Fruit fly (Drosophila melanogaster) whole organism, wandering third instar larva: ENCODE measurements around the gene smog.

Experiments
- Abd-B ChIP-seq: fragments of >200 bp; optimal IDR thresholded peaks from 2 replicates; lab custom pipeline; 2017; ENCODE audit warnings: missing biosample characterization, missing genetic modification characterization
- CG32264 ChIP-seq: fragments of 200-800 bp; sonication (Bioruptor generic); optimal IDR thresholded peaks from 2 replicates; lab custom pipeline; 2016; ENCODE audit warnings: missing biosample characterization, missing genetic modification characterization
- CG9705 ChIP-seq: fragments of 200-800 bp; sonication (Bioruptor generic); optimal IDR thresholded peaks from 2 replicates; lab custom pipeline; 2018; ENCODE audit warnings: missing biosample characterization, mild to moderate bottlenecking, missing genetic modification characterization
- Dfd ChIP-seq: fragments of >200 bp; optimal IDR thresholded peaks from 2 replicates; lab custom pipeline; 2017; ENCODE audit warnings: missing biosample characterization, missing genetic modification characterization
- Dif ChIP-seq: fragments of 200-275, 200-300 bp; sonication (Bioruptor generic); optimal IDR thresholded peaks from 2 replicates; lab custom pipeline; 2018; ENCODE audit warnings: missing biosample characterization, missing genetic modification characterization; ENCODE audit not compliant: partially characterized antibody
- GATAd ChIP-seq: sonication (Bioruptor generic); optimal IDR thresholded peaks from 2 replicates; lab custom pipeline; 2016; ENCODE audit warnings: missing biosample characterization, missing genetic modification characterization
- HLH106 ChIP-seq: fragments of 200-800 bp; optimal IDR thresholded peaks from 3 replicates; lab custom pipeline; 2019; ENCODE audit warnings: missing biosample characterization, mild to moderate bottlenecking, missing genetic modification characterization, moderate library complexity
- Hnf4 ChIP-seq: fragments of 200-800 bp; sonication (Bioruptor generic); optimal IDR thresholded peaks from 2 replicates; lab custom pipeline; 2016; ENCODE audit warnings: missing biosample characterization, mild to moderate bottlenecking, missing genetic modification characterization
- Hr83 ChIP-seq: fragments of 200-300 bp; sonication (Bioruptor generic); optimal IDR thresholded peaks from 2 replicates; lab custom pipeline; 2016; ENCODE audit warnings: missing biosample characterization, mild to moderate bottlenecking, missing genetic modification characterization, moderate library complexity; ENCODE audit not compliant: poor library complexity, severe bottlenecking
- Jra ChIP-seq: sonication (Bioruptor generic); optimal IDR thresholded peaks from 2 replicates; lab custom pipeline; 2016; ENCODE audit warnings: missing biosample characterization, missing genetic modification characterization
- Mio ChIP-seq: sonication (Bioruptor generic); optimal IDR thresholded peaks from 2 replicates; lab custom pipeline; 2016; ENCODE audit warnings: missing biosample characterization, missing genetic modification characterization
- Myc ChIP-seq: fragments of >200 bp; optimal IDR thresholded peaks from 2 replicates; lab custom pipeline; 2017
- OdsH ChIP-seq: fragments of 200-800 bp; sonication (Bioruptor generic); optimal IDR thresholded peaks from 2 replicates; lab custom pipeline; 2016; ENCODE audit warnings: missing biosample characterization, mild to moderate bottlenecking, missing genetic modification characterization
- Rel ChIP-seq, 2 experiments: fragments of 200-800 bp; sonication (Bioruptor generic) in 1 of 2; optimal IDR thresholded peaks; 2 replicates in 1 of 2; 3 replicates in 1 of 2; lab custom pipeline; 2016 to 2019; ENCODE audit warnings: mild to moderate bottlenecking in 2 of 2, missing biosample characterization in 2 of 2, missing genetic modification characterization in 2 of 2, moderate library complexity in 1 of 2
- Sp1 ChIP-seq: fragments of 200-800 bp; sonication (Bioruptor generic); optimal IDR thresholded peaks from 3 replicates; lab custom pipeline; 2019; ENCODE audit warnings: missing biosample characterization, mild to moderate bottlenecking, missing genetic modification characterization, moderate library complexity
- Vsx2 ChIP-seq: fragments of 200-300, 225-300 bp; sonication (Bioruptor generic); optimal IDR thresholded peaks from 2 replicates; lab custom pipeline; 2018; ENCODE audit warnings: missing biosample characterization, missing genetic modification characterization; ENCODE audit not compliant: partially characterized antibody
- dl ChIP-seq, 2 experiments: fragments of 175-275, 200-275 bp in 1 of 2; fragments of 200-275 bp in 1 of 2; sonication (Bioruptor generic); optimal IDR thresholded peaks; lab custom pipeline; 2018; ENCODE audit warnings: mild to moderate bottlenecking in 2 of 2, missing biosample characterization in 2 of 2, missing genetic modification characterization in 2 of 2, moderate library complexity in 2 of 2; ENCODE audit not compliant: partially characterized antibody in 2 of 2, insufficient read depth in 1 of 2
- dsf ChIP-seq: sonication (Bioruptor generic); optimal IDR thresholded peaks from 2 replicates; lab custom pipeline; 2016; ENCODE audit warnings: missing biosample characterization, missing genetic modification characterization, borderline replicate concordance
- ey ChIP-seq: fragments of 200-800 bp; sonication (Bioruptor generic); optimal IDR thresholded peaks from 2 replicates; lab custom pipeline; 2016; ENCODE audit warnings: missing biosample characterization, missing genetic modification characterization
- foxo ChIP-seq, 2 experiments: fragments of 200-800 bp; sonication (Bioruptor generic); optimal IDR thresholded peaks; 2 replicates in 1 of 2; 3 replicates in 1 of 2; lab custom pipeline; 2016 to 2017; ENCODE audit warnings: missing biosample characterization in 2 of 2, missing genetic modification characterization in 2 of 2
- fru ChIP-seq: fragments of 200-800 bp; sonication (Bioruptor generic); optimal IDR thresholded peaks from 3 replicates; lab custom pipeline; 2016; ENCODE audit warnings: missing biosample characterization, mild to moderate bottlenecking, missing genetic modification characterization
- jim ChIP-seq: fragments of 175-275, 200-325 bp; sonication (Bioruptor generic); optimal IDR thresholded peaks from 2 replicates; lab custom pipeline; 2016; ENCODE audit warnings: missing biosample characterization, mild to moderate bottlenecking, missing genetic modification characterization
- lola ChIP-seq: fragments of >200 bp; optimal IDR thresholded peaks from 2 replicates; lab custom pipeline; 2017; ENCODE audit warnings: missing biosample characterization, missing genetic modification characterization
- pan ChIP-seq: fragments of >200 bp; optimal IDR thresholded peaks from 2 replicates; lab custom pipeline; 2017
- psq ChIP-seq: fragments of 200-800 bp; sonication (Bioruptor generic); optimal IDR thresholded peaks from 3 replicates; lab custom pipeline; 2017; ENCODE audit warnings: missing biosample characterization, mild to moderate bottlenecking, missing genetic modification characterization, moderate library complexity
- rgr ChIP-seq: fragments of 200-800 bp; sonication (Bioruptor generic); optimal IDR thresholded peaks from 3 replicates; lab custom pipeline; 2016; ENCODE audit warnings: missing biosample characterization, mild to moderate bottlenecking, missing genetic modification characterization
- sage ChIP-seq: fragments of 200-800 bp; sonication (Bioruptor generic); optimal IDR thresholded peaks from 2 replicates; lab custom pipeline; 2016; ENCODE audit warnings: missing biosample characterization, mild to moderate bottlenecking, missing genetic modification characterization
- sv ChIP-seq: fragments of 200-800 bp; sonication (Bioruptor generic); optimal IDR thresholded peaks from 3 replicates; lab custom pipeline; 2016; ENCODE audit warnings: missing biosample characterization, missing genetic modification characterization
- tai ChIP-seq: sonication (Bioruptor generic); optimal IDR thresholded peaks from 2 replicates; lab custom pipeline; 2016; ENCODE audit warnings: missing biosample characterization, missing genetic modification characterization
- usp ChIP-seq: fragments of >200 bp; optimal IDR thresholded peaks from 2 replicates; lab custom pipeline; 2017; ENCODE audit warnings: missing biosample characterization, missing genetic modification characterization
- woc ChIP-seq: sonication (Bioruptor generic); optimal IDR thresholded peaks from 2 replicates; lab custom pipeline; 2016; ENCODE audit warnings: missing biosample characterization, mild to moderate bottlenecking, missing genetic modification characterization

Gene smog

DNA sequence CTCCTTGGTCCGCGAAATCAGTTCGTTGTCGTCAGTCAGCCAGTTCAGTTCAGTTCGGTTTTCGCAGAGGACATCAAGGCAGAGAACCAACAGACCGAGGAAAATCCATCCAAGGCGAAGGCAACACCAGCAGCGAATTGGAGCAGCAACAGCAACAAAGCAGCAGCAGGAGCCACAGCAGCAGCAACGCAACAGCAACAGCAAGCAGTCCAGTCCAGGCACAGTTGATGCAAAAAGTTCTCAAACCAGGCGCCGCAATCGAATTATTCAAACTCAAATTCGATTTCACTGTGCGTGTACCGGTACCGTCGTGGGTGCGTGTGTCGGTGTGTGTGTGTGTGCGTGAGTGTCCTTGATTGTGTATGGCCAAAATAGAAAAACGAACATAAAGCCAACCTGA lies 30.9 kb upstream of the smog start, which contains the start of gene CG15628:
Gene CG15628, plus strand, starts transcription at position 18 of the 400 bp plus-strand sequence.
- TF ChIP-seq Dfd (GFP tag; lab: Kevin White, UChicago) (peak; percentile 65), Hr83 (peak; percentile 42), Dif (GFP tag; lab: Kevin White, UChicago) (no peak)

DNA sequence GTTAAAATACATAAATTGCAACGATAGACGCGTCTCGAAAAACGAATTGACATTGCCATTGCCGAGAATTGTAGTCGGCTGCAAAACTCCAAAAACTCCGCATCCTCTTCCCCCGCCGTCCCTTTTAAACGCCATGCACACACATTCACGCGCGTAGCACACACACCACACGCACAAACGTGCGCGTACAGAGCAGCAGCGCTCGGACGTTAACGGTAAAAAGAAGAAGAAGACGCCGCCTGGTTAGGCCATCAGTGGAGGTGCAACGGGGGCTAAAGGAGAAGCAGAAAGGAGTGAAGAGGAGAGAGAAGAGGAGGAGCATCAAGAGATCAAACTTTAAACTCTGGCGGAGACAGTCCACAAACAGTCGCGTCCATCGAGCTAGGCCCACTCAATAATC lies 30.4 kb upstream of the smog start:
- no peak for TF ChIP-seq Abd-B (GFP tag; lab: Kevin White, UChicago)
- TF ChIP-seq dsf (GFP tag; lab: Kevin White, UChicago) = no peak
- no peak for TF ChIP-seq usp (GFP tag; lab: Kevin White, UChicago)
- no peak for TF ChIP-seq OdsH (GFP tag; lab: Kevin White, UChicago)
- TF ChIP-seq CG32264 (GFP tag; lab: Kevin White, UChicago) = no peak
- no peak for TF ChIP-seq fru (GFP tag; lab: Kevin White, UChicago)
- no peak for TF ChIP-seq sv (GFP tag; lab: Kevin White, UChicago)
- TF ChIP-seq Vsx2 (GFP tag; lab: Kevin White, UChicago) = no peak
- TF ChIP-seq ey (GFP tag; lab: Kevin White, UChicago) = no peak
- TF ChIP-seq Rel (GFP tag; optimal IDR thresholded peaks at IDR 0.05; lab: Kevin White, UChicago) = no peak
- no peak for TF ChIP-seq Rel (tag; optimal IDR thresholded peaks at IDR 0.05; lab: Kevin White, UChicago)
- no peak for TF ChIP-seq sage (GFP tag; lab: Kevin White, UChicago)
- TF ChIP-seq dl (GFP tag; optimal IDR thresholded peaks at IDR 0.05; lab: Kevin White, UChicago; ENCODE audit: insufficient read depth in 1 of 2, partially characterized antibody in 2 of 2) = no peak
- no peak for TF ChIP-seq Hnf4 (GFP tag; lab: Kevin White, UChicago)
- TF ChIP-seq foxo (GFP tag; optimal IDR thresholded peaks at IDR 0.05; lab: Kevin White, UChicago) = no peak
- TF ChIP-seq Jra = no peak
- TF ChIP-seq tai (GFP tag; lab: Kevin White, UChicago) = no peak
- no peak for TF ChIP-seq pan
- TF ChIP-seq Hr83 = no peak

DNA sequence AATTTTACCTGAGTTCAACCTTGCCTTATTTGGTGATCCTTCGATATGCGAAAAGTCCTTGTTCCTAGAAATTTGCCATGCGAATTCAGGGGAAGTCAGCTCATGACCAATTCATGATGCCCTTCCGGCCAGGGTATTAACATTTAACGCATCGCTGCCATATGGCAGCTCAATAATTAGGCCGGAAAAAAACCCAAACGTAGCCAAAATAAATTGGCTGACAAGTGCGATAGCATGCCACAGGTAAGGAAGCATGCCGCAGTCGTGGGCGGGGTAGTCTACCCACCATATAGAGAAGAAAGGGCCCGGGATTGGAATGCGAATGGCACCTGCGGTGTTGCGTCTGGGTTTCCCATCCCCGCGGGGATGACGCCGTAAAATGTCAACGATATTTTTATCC lies 28.9 kb upstream of the smog start:
- TF ChIP-seq Abd-B (GFP tag; lab: Kevin White, UChicago) (no peak), Dif (GFP tag; lab: Kevin White, UChicago) (no peak), rgr (GFP tag; lab: Kevin White, UChicago) (no peak), usp (GFP tag; lab: Kevin White, UChicago) (no peak), lola (GFP tag; lab: Kevin White, UChicago) (no peak), Vsx2 (GFP tag; lab: Kevin White, UChicago) (no peak), Hnf4 (GFP tag; lab: Kevin White, UChicago) (no peak), HLH106 (tag; lab: Kevin White, UChicago) (no peak), Rel (GFP tag; optimal IDR thresholded peaks at IDR 0.05; lab: Kevin White, UChicago) (no peak), Rel (tag; optimal IDR thresholded peaks at IDR 0.05; lab: Kevin White, UChicago) (no peak), OdsH (GFP tag; lab: Kevin White, UChicago) (no peak), Jra (no peak), GATAd (GFP tag; lab: Kevin White, UChicago) (no peak), jim (GFP tag; lab: Kevin White, UChicago) (no peak)

DNA sequence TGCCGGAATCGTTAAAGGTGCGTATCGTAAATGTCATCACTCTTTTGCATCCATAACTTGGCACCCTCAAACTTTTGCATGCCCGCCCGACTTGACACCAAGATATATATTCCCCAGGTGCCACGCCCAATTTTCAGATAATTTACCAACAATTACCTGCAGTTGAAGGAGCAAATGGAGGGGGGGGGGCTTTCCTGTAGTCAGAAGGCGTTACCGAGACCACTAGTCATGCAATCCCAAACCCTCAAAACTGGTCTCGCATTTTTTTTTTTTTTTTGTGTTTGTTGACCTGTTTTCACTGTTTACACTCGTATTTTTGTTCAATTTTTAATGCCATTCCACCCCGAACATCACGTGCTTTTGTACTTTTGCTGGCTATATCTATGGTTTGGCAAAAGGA lies 27.0 kb upstream of the smog start:
- no peak for TF ChIP-seq Jra
- no peak for TF ChIP-seq CG9705
- no peak for TF ChIP-seq ey (GFP tag; lab: Kevin White, UChicago)
- no peak for TF ChIP-seq Myc (lab: Kevin White, UChicago)
- no peak for TF ChIP-seq OdsH (GFP tag; lab: Kevin White, UChicago)
- no peak for TF ChIP-seq tai (GFP tag; lab: Kevin White, UChicago)
- no peak for TF ChIP-seq Dfd (GFP tag; lab: Kevin White, UChicago)
- no peak for TF ChIP-seq woc (GFP tag; lab: Kevin White, UChicago)
- TF ChIP-seq psq (GFP tag; lab: Kevin White, UChicago) = no peak
- TF ChIP-seq Hnf4 (GFP tag; lab: Kevin White, UChicago) = no peak
- TF ChIP-seq Mio = no peak
- TF ChIP-seq usp (GFP tag; lab: Kevin White, UChicago) = no peak
- no peak for TF ChIP-seq Sp1 (GFP tag; lab: Kevin White, UChicago)
- TF ChIP-seq dl (GFP tag; optimal IDR thresholded peaks at IDR 0.05; lab: Kevin White, UChicago; ENCODE audit: insufficient read depth in 1 of 2, partially characterized antibody in 2 of 2) = no peak
